Fruit fly (Drosophila melanogaster): ENCODE data around the gene CG9953.

dm6 chr3L:7013568-7014305 lies 44.3 kb downstream of the CG9953 start:
- no peak for TF ChIP-seq Sin3A (optimal IDR thresholded peaks at IDR 0.05)
- no peak for TF ChIP-seq Myc (optimal IDR thresholded peaks at IDR 0.05)
- no peak for TF ChIP-seq psq (optimal IDR thresholded peaks at IDR 0.05)
- TF ChIP-seq h (optimal IDR thresholded peaks at IDR 0.05) = no peak
- no peak for TF ChIP-seq ttk (optimal IDR thresholded peaks at IDR 0.05)
- no peak for TF ChIP-seq insv (optimal IDR thresholded peaks at IDR 0.05)

Measured in Kc167 (cell line).